Worm (Caenorhabditis elegans): ENCODE measurements around the gene tag-280.
A peak's percentile ranks its signal among the peaks of the same experiment; 100 is the strongest.

tag-280 gene

DNA sequence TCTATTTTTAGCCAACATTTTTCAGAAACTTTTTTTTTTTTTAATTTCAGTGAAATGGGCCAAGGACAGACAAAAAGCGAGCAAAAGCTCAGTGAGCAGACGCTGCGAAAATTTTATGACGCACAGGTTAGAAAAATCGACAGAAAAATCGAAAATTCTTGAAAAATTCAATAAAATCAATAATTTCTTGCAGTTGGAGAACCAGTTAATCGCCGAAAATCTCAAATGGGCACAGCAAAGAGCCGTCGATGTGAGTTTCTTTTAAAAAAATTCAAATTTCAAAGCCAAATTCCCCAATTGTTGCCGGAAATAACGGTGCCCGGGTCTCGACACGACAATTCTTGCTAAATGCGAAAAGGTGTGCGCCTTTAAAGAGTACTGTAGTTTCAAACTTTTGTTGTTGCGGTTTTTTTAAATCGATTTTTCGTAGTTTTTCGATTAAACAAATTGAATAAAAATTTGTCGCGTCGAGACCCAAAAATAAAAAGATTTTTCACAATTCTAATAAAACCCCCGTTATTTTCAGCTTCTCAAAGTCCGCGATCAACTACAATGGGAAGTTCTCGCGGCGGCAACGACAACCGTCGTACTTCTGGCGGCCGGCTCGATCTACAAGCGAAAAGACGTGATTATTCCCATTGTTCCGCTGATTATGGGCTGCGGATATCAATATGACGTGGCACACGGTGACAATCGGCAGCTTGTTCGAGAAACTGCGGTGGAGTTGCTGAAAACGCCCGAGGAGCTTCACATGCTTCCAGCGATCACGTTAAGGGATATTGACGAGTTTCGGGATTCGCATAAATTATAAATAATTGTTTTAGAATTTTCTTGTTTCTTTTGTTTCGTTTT is at the start of gene tag-280:
Gene tag-280, plus strand, starts transcription at position 51 of the 852 bp plus-strand sequence.
- no peak for TF ChIP-seq mbf-1 (tag; optimal IDR thresholded peaks at IDR 0.05)
- TF ChIP-seq ztf-1 (GFP tag; conservative IDR thresholded peaks at IDR 0.05): no peak
- no peak for TF ChIP-seq crh-2 (tag; optimal IDR thresholded peaks at IDR 0.05)
- TF ChIP-seq unc-39 (tag; optimal IDR thresholded peaks at IDR 0.05): no peak
- TF ChIP-seq ceh-82 (tag; optimal IDR thresholded peaks at IDR 0.05): no peak
- TF ChIP-seq nhr-77 (tag; optimal IDR thresholded peaks at IDR 0.05): no peak
- TF ChIP-seq mab-5 (tag; optimal IDR thresholded peaks at IDR 0.05): no peak

DNA sequence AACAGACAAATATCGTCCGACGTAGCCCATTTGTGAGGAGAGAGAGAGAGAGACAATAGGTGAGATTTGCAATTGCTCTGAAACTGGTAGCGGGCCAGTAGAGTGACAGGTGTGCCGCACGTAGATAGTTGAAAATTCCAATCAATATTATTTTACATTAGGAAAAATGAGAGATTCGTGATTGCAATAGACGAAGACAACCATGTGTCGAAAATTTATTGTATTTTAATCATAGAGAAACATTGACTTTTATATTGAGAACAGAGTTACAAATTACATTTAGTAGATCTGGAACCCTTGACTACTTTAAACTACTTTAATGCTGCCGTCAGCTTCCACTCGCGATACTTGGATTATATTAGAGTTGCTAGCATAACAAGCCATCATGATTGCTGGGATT is 48.0 kb upstream of the tag-280 start, which contains the start of gene Y57A10C.1:
Gene Y57A10C.1, minus strand, starts transcription at position 101 of the 400 bp plus-strand sequence.
- TF ChIP-seq lin-11 (tag; optimal IDR thresholded peaks at IDR 0.05): no peak
- no peak for TF ChIP-seq sem-4 (tag; optimal IDR thresholded peaks at IDR 0.05)
- no peak for TF ChIP-seq crh-2 (tag; optimal IDR thresholded peaks at IDR 0.05)
- no peak for TF ChIP-seq sma-9 (GFP tag; optimal IDR thresholded peaks at IDR 0.05)
- no peak for TF ChIP-seq sma-9 (tag; optimal IDR thresholded peaks at IDR 0.05)
- TF ChIP-seq lin-13 (GFP tag; optimal IDR thresholded peaks at IDR 0.05): no peak
- no peak for TF ChIP-seq nhr-129 (tag; optimal IDR thresholded peaks at IDR 0.05)
- TF ChIP-seq skn-1 (tag; optimal IDR thresholded peaks at IDR 0.05): no peak
- no peak for TF ChIP-seq R02D3.7 (tag; optimal IDR thresholded peaks at IDR 0.05)
- no peak for TF ChIP-seq Y55F3AM.14 (GFP tag; optimal IDR thresholded peaks at IDR 0.05)
- TF ChIP-seq mdl-1 (tag; optimal IDR thresholded peaks at IDR 0.05): no peak
- TF ChIP-seq nhr-77 (tag; optimal IDR thresholded peaks at IDR 0.05): no peak
- TF ChIP-seq sma-3 (GFP tag; optimal IDR thresholded peaks at IDR 0.05): no peak
- no peak for TF ChIP-seq C34F6.9 (tag; optimal IDR thresholded peaks at IDR 0.05)
- no peak for TF ChIP-seq nhr-6 (tag; optimal IDR thresholded peaks at IDR 0.05)
- TF ChIP-seq nhr-10 (tag; optimal IDR thresholded peaks at IDR 0.05): no peak
- TF ChIP-seq ama-1 (optimal IDR thresholded peaks at IDR 0.05): no peak
- no peak for TF ChIP-seq unc-39 (tag; optimal IDR thresholded peaks at IDR 0.05)
- no peak for TF ChIP-seq ceh-16 (tag; optimal IDR thresholded peaks at IDR 0.05)

DNA sequence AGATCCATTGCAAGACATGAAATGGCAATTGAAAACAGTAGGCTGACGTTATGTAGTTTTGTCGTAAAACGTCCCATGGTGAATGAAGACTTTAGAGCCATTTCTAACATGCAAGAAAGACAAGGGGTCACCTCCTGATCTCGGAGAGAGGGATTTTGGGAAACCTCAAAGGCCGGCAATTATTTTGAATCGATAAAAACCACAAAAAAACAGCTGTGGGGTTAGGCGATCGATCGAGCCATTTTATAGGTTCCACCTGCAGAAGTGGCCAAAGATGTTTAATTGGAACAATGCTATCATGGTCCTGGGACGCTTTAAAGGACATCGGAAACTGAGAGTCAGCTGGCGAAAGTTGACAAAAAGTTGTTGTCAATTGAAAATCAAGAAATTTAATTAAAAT is 45.6 kb upstream of the tag-280 start, which contains the start of gene Y57A10C.11:
Gene Y57A10C.11, minus strand, starts transcription at position 101 of the 400 bp plus-strand sequence.
- TF ChIP-seq blmp-1 (tag; optimal IDR thresholded peaks at IDR 0.05; ENCODE audit: insufficient read depth) (no peak), ceh-82 (tag; optimal IDR thresholded peaks at IDR 0.05) (no peak), unc-55 (GFP tag; optimal IDR thresholded peaks at IDR 0.05) (no peak), snpc-4 (tag; optimal IDR thresholded peaks at IDR 0.05) (no peak), lin-39 (tag; optimal IDR thresholded peaks at IDR 0.05) (no peak), elt-3 (tag; optimal IDR thresholded peaks at IDR 0.05) (no peak), nhr-10 (tag; optimal IDR thresholded peaks at IDR 0.05) (no peak), sma-9 (GFP tag; optimal IDR thresholded peaks at IDR 0.05) (no peak), sma-9 (tag; optimal IDR thresholded peaks at IDR 0.05) (no peak), R02D3.7 (tag; optimal IDR thresholded peaks at IDR 0.05) (no peak), C34F6.9 (tag; optimal IDR thresholded peaks at IDR 0.05) (no peak), nhr-6 (tag; optimal IDR thresholded peaks at IDR 0.05) (no peak), dmd-4 (tag; optimal IDR thresholded peaks at IDR 0.05) (no peak), ZK546.5 (tag; optimal IDR thresholded peaks at IDR 0.05) (no peak), skn-1 (tag; optimal IDR thresholded peaks at IDR 0.05) (no peak)

DNA sequence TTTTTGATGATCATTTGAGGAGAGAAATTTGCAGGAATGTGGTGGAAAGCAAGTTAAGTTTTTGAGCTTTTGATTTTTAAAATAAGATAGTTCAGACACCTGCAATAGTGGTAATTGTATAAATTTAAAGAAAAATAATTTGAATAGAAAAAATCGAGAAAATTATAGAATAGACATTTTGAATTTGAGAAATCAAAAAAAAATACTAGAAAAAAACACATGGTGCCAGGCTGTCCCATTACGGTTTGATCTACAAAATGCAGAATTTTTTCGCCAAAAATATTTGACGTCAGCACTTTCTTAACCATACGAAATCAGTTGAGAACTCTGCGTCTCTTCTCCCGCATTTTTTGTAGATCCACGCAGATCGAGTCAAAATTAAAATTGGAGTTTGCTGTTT is 42.9 kb upstream of the tag-280 start, which contains the start of gene sre-27:
Gene sre-27, minus strand, starts transcription at position 101 of the 400 bp plus-strand sequence.
- TF ChIP-seq egl-27 (tag; optimal IDR thresholded peaks at IDR 0.05): no peak
- no peak for TF ChIP-seq unc-39 (tag; optimal IDR thresholded peaks at IDR 0.05)
- TF ChIP-seq lin-11 (tag; optimal IDR thresholded peaks at IDR 0.05): no peak
- TF ChIP-seq ztf-11 (tag; optimal IDR thresholded peaks at IDR 0.05): no peak
- TF ChIP-seq ama-1 (optimal IDR thresholded peaks at IDR 0.05): no peak
- no peak for TF ChIP-seq elt-3 (tag; optimal IDR thresholded peaks at IDR 0.05)
- TF ChIP-seq F13H6.1 (tag; optimal IDR thresholded peaks at IDR 0.05): no peak

DNA sequence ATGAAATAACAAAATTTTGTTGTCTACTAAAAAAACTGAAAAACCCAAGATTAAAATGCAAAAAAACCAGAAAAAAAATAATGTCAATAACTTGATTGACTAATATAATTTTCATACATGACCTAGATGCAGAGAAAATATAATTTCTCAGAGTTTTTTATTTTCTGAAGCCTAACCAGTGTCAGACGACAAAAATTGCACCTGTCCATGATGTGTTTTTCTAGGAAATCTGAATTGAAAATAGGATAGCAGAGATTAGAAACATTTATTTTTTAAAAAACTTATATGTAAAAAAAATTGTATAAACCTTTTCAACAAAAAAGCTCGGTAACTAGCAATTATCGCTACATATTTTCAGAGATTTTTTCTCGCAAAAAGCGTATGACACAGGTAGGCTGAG is 42.5 kb upstream of the tag-280 start:
- TF ChIP-seq lin-13 (GFP tag; optimal IDR thresholded peaks at IDR 0.05) (no peak), ztf-1 (GFP tag; conservative IDR thresholded peaks at IDR 0.05) (no peak), sma-9 (GFP tag; optimal IDR thresholded peaks at IDR 0.05) (peak; percentile 10), sma-9 (tag; optimal IDR thresholded peaks at IDR 0.05) (no peak), ztf-11 (tag; optimal IDR thresholded peaks at IDR 0.05) (no peak)
